Worm (Caenorhabditis elegans) whole organism, young adult: ENCODE results near the gene ZC13.1.
A peak's percentile ranks its signal among the peaks of the same experiment; 100 is the strongest.

Experiments
- B0035.1 ChIP-seq: sonication (generic microtip); optimal IDR thresholded peaks from 2 replicates; lab custom pipeline; 2016; ENCODE audit warnings: missing genetic modification characterization, mild to moderate bottlenecking, missing compliant biosample characterization, missing genotype, missing genetic modification reagents
- F10E7.11 ChIP-seq: sonication (generic microtip); optimal IDR thresholded peaks from 2 replicates; lab custom pipeline; 2017; ENCODE audit warnings: mild to moderate bottlenecking, missing genetic modification characterization, moderate library complexity, missing compliant biosample characterization
- F22D6.2 ChIP-seq: sonication (generic microtip); optimal IDR thresholded peaks from 2 replicates; lab custom pipeline; 2016; ENCODE audit warnings: mild to moderate bottlenecking, missing genetic modification characterization, missing compliant biosample characterization
- F33H1.4 ChIP-seq: fragments of 200-800 bp; sonication (Bioruptor generic); IDR thresholded peaks from 2 replicates; pipeline ENCODE4 v1.3.6; 2022; ENCODE audit warnings: missing genetic modification reagents, missing genetic modification characterization, missing compliant biosample characterization
- F49E8.2 ChIP-seq: sonication (generic microtip); optimal IDR thresholded peaks from 3 replicates; lab custom pipeline; 2017; ENCODE audit warnings: missing genetic modification characterization, mild to moderate bottlenecking, missing compliant biosample characterization, antibody characterized with exemption, moderate library complexity; ENCODE audit not compliant: insufficient read depth
- F52B5.7 ChIP-seq: sonication (generic microtip); optimal IDR thresholded peaks from 2 replicates; lab custom pipeline; 2016; ENCODE audit warnings: mild to moderate bottlenecking, missing genetic modification characterization, missing compliant biosample characterization
- F57C9.4 ChIP-seq: sonication (generic microtip); optimal IDR thresholded peaks from 2 replicates; lab custom pipeline; 2017; ENCODE audit warnings: mild to moderate bottlenecking, missing genetic modification characterization, missing compliant biosample characterization
- Y56A3A.18 ChIP-seq: fragments of 200-800 bp; sonication (Bioruptor generic); IDR thresholded peaks from 2 replicates; pipeline ENCODE4 v1.3.6; 2022; ENCODE audit warnings: missing genetic modification reagents, missing genetic modification characterization, missing compliant biosample characterization
- Y67H2A.10 ChIP-seq: fragments of 200-800 bp; sonication (Bioruptor generic); conservative IDR thresholded peaks from 2 replicates; pipeline ENCODE4 v1.3.6; 2022; ENCODE audit warnings: missing genetic modification reagents, missing genetic modification characterization, missing compliant biosample characterization
- Y79H2A.3 ChIP-seq: fragments of 200-800 bp; sonication (Bioruptor generic); conservative IDR thresholded peaks from 2 replicates; pipeline ENCODE4 v1.3.6; 2022; ENCODE audit warnings: missing genetic modification reagents, missing genetic modification characterization, missing compliant biosample characterization
- ZK185.1 ChIP-seq: sonication (generic microtip); optimal IDR thresholded peaks from 2 replicates; lab custom pipeline; 2016; ENCODE audit warnings: mild to moderate bottlenecking, missing genetic modification characterization, missing compliant biosample characterization; ENCODE audit not compliant: poor library complexity, severe bottlenecking
- attf-3 ChIP-seq: fragments of 200-800 bp; sonication (Bioruptor generic); conservative IDR thresholded peaks from 2 replicates; pipeline ENCODE4 v1.3.6; 2022; ENCODE audit warnings: missing genetic modification reagents, missing genetic modification characterization, missing compliant biosample characterization
- attf-5 ChIP-seq: fragments of 200-800 bp; sonication (Bioruptor generic); optimal IDR thresholded peaks from 2 replicates; lab custom pipeline; 2018; ENCODE audit warnings: mild to moderate bottlenecking, missing genetic modification characterization, missing compliant biosample characterization
- bed-2 ChIP-seq: fragments of 200-800 bp; sonication (Bioruptor generic); IDR thresholded peaks from 2 replicates; pipeline ENCODE4 v1.3.6; 2022; ENCODE audit warnings: missing genetic modification reagents, missing genetic modification characterization, missing compliant biosample characterization
- cebp-1 ChIP-seq, 2 experiments: fragments of 200-800 bp in 1 of 2; sonication (Bioruptor generic) in 1 of 2; sonication (generic microtip) in 1 of 2; IDR thresholded peaks in 1 of 2; optimal IDR thresholded peaks in 1 of 2; 2 replicates each; pipeline versions ENCODE4 v1.3.6 to Lab custom; 2017 to 2022; ENCODE audit warnings: missing compliant biosample characterization in 2 of 2, missing genetic modification characterization in 2 of 2, mild to moderate bottlenecking in 1 of 2, missing genetic modification reagents in 1 of 2, moderate library complexity in 1 of 2
- ceh-100 ChIP-seq: fragments of 200-800 bp; sonication (Bioruptor generic); IDR thresholded peaks from 2 replicates; pipeline ENCODE4 v1.3.6; 2022; ENCODE audit warnings: missing genetic modification reagents, missing genetic modification characterization, missing compliant biosample characterization
- ceh-40 ChIP-seq: fragments of 200-800 bp; sonication (Bioruptor generic); IDR thresholded peaks from 2 replicates; pipeline ENCODE4 v1.3.6; 2022; ENCODE audit warnings: missing genetic modification characterization, missing compliant biosample characterization
- ceh-79 ChIP-seq: sonication (generic microtip); optimal IDR thresholded peaks from 2 replicates; lab custom pipeline; 2017; ENCODE audit warnings: mild to moderate bottlenecking, missing genetic modification characterization, missing compliant biosample characterization
- egl-18 ChIP-seq: fragments of 200-800 bp; sonication (Bioruptor generic); IDR thresholded peaks from 2 replicates; pipeline ENCODE4 v1.3.6; 2022; ENCODE audit warnings: missing genetic modification reagents, missing genetic modification characterization, missing compliant biosample characterization
- egrh-3 ChIP-seq: fragments of 200-800 bp; sonication (Bioruptor generic); IDR thresholded peaks from 2 replicates; pipeline ENCODE4 v1.3.6; 2022; ENCODE audit warnings: missing genetic modification reagents, missing genetic modification characterization, missing compliant biosample characterization
- ets-4 ChIP-seq: fragments of 200-800 bp; sonication (Bioruptor generic); optimal IDR thresholded peaks from 2 replicates; lab custom pipeline; 2018; ENCODE audit warnings: mild to moderate bottlenecking, missing genetic modification characterization, missing compliant biosample characterization
- hmg-1.2 ChIP-seq: fragments of 200-800 bp; sonication (Bioruptor generic); IDR thresholded peaks from 2 replicates; pipeline ENCODE4 v1.3.6; 2022; ENCODE audit warnings: missing genetic modification reagents, missing genetic modification characterization, missing compliant biosample characterization
- hmg-20 ChIP-seq: fragments of 200-800 bp; sonication (Bioruptor generic); IDR thresholded peaks from 2 replicates; pipeline ENCODE4 v1.3.6; 2022; ENCODE audit warnings: missing genetic modification reagents, missing genetic modification characterization, missing compliant biosample characterization
- hsf-1 ChIP-seq: fragments of 200-800 bp; sonication (Bioruptor generic); IDR thresholded peaks from 2 replicates; pipeline ENCODE4 v1.3.6; 2022; ENCODE audit warnings: missing genetic modification reagents, missing genetic modification characterization, missing compliant biosample characterization
- lsy-27 ChIP-seq: sonication (generic microtip); optimal IDR thresholded peaks from 2 replicates; lab custom pipeline; 2017; ENCODE audit warnings: missing genetic modification characterization, mild to moderate bottlenecking, missing compliant biosample characterization, antibody characterized with exemption, missing genotype, borderline replicate concordance; ENCODE audit not compliant: insufficient read depth
- madf-10 ChIP-seq: sonication (generic microtip); optimal IDR thresholded peaks from 2 replicates; lab custom pipeline; 2016; ENCODE audit warnings: mild to moderate bottlenecking, missing genetic modification characterization, missing compliant biosample characterization
- madf-3 ChIP-seq: fragments of 200-800 bp; sonication (Bioruptor generic); IDR thresholded peaks from 2 replicates; pipeline ENCODE4 v1.3.6; 2022; ENCODE audit warnings: missing genetic modification reagents, missing genetic modification characterization, missing compliant biosample characterization
- madf-8 ChIP-seq: fragments of 200-800 bp; sonication (Bioruptor generic); conservative IDR thresholded peaks from 2 replicates; pipeline ENCODE4 v1.3.6; 2022; ENCODE audit warnings: missing genetic modification reagents, missing genetic modification characterization, missing compliant biosample characterization
- mcd-1 ChIP-seq: fragments of 200-800 bp; sonication (Bioruptor generic); IDR thresholded peaks from 2 replicates; pipeline ENCODE4 v1.3.6; 2022; ENCODE audit warnings: missing genetic modification reagents, missing genetic modification characterization, missing compliant biosample characterization
- nhr-27 ChIP-seq: fragments of 200-800 bp; sonication (Bioruptor generic); optimal IDR thresholded peaks from 2 replicates; lab custom pipeline; 2018; ENCODE audit warnings: mild to moderate bottlenecking, missing genetic modification characterization, moderate library complexity, missing compliant biosample characterization
- pha-4 ChIP-seq: fragments of 150-350 bp; sonication (generic microtip); optimal IDR thresholded peaks from 2 replicates; lab custom pipeline; 2014; ENCODE audit warnings: missing biosample characterization, missing genetic modification reagents, missing genetic modification characterization
- rcor-1 ChIP-seq: fragments of 200-800 bp; sonication (Bioruptor generic); IDR thresholded peaks from 2 replicates; pipeline ENCODE4 v1.3.6; 2022; ENCODE audit warnings: missing genetic modification reagents, missing genetic modification characterization, missing compliant biosample characterization
- snpc-1.1 ChIP-seq: sonication (generic microtip); optimal IDR thresholded peaks from 2 replicates; lab custom pipeline; 2017; ENCODE audit warnings: missing genetic modification characterization, mild to moderate bottlenecking, missing compliant biosample characterization, antibody characterized with exemption, moderate library complexity, missing genotype, missing genetic modification reagents; ENCODE audit not compliant: insufficient read depth
- snpc-1.3 ChIP-seq: sonication (generic microtip); optimal IDR thresholded peaks from 2 replicates; lab custom pipeline; 2017; ENCODE audit warnings: missing genetic modification characterization, mild to moderate bottlenecking, missing compliant biosample characterization, antibody characterized with exemption, moderate library complexity, missing genotype, missing genetic modification reagents; ENCODE audit not compliant: insufficient read depth
- snpc-3.4 ChIP-seq: sonication (generic microtip); optimal IDR thresholded peaks from 2 replicates; lab custom pipeline; 2017; ENCODE audit warnings: missing genetic modification characterization, mild to moderate bottlenecking, missing compliant biosample characterization, antibody characterized with exemption, moderate library complexity, missing genotype, missing genetic modification reagents
- snpc-4 ChIP-seq, 5 experiments: fragments of 150-350 bp in 1 of 5; sonication (generic microtip) in 4 of 5; optimal IDR thresholded peaks; 2 replicates each; lab custom pipeline; 2014 to 2018; ENCODE audit warnings: missing genetic modification characterization in 5 of 5, missing biosample characterization in 3 of 5, antibody characterized with exemption in 2 of 5, mild to moderate bottlenecking in 2 of 5, missing compliant biosample characterization in 2 of 5, missing genotype in 2 of 5, moderate library complexity in 2 of 5, missing genetic modification reagents in 1 of 5
- tbp1 ChIP-seq: fragments of 200-800 bp; sonication (Bioruptor generic); optimal IDR thresholded peaks from 2 replicates; lab custom pipeline; 2018; ENCODE audit warnings: mild to moderate bottlenecking, missing genetic modification characterization, missing compliant biosample characterization
- ztf-18 ChIP-seq: sonication (generic microtip); optimal IDR thresholded peaks from 2 replicates; lab custom pipeline; 2016; ENCODE audit warnings: missing genotype, mild to moderate bottlenecking, missing genetic modification characterization, missing compliant biosample characterization
- ztf-22 ChIP-seq: fragments of 200-800 bp; sonication (Bioruptor generic); optimal IDR thresholded peaks from 2 replicates; lab custom pipeline; 2018; ENCODE audit warnings: mild to moderate bottlenecking, missing genetic modification characterization, moderate library complexity, missing compliant biosample characterization
- ztf-3 ChIP-seq: fragments of 200-800 bp; sonication (Bioruptor generic); optimal IDR thresholded peaks from 2 replicates; lab custom pipeline; 2018; ENCODE audit warnings: mild to moderate bottlenecking, missing genetic modification characterization, missing compliant biosample characterization

ZC13.1 gene

DNA sequence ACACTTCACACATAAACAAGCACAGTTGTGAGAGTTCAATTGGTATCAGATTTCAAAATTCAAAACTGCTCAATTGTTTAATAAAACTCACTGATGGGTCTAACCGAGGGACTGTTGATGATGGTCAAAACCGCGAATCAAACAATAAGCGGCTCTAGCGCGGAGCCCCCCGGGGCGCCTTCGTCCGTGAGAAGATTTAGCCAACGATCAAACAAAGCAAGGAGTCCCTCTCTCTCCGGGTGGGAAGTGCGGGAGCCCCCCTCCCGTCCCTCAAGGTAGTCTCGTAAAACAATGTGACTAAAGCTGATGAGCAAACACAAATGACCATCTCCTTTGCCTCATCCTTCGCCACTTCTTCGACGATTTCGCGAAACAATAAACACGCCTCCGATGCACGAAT is 19.4 kb upstream of the ZC13.1 start:
- TF ChIP-seq madf-3 (0 out of 2 replicates have a peak, but pooled peaks have one; percentile 32), nhr-27 (tag; lab: Kevin White, UChicago) (no peak), hsf-1 (GFP tag; lab: Robert Waterston, UW) (0 out of 2 replicates have a peak, but pooled peaks have one; percentile 30), F33H1.4 (no peak), lsy-27 (tag; lab: Kevin White, UChicago) (no peak)

DNA sequence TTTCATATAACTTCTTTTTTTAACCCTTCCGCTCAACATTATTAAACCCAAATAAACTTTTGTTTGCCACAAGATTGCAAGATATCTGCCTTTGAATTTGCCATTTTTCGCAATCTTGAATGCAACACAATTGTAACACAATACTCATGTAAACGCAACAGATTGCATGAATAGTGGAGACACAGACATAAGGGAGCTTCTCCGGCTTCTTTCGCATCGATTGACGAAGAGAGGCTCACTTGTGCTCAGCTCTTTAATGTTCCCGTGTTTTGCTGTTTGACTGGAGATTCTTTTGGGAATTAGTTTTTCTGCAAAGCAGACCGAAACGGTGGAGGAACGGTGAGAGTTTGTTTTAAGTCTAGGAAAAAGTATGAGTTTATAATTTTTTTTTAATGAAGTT is 17.6 kb upstream of the ZC13.1 start, which contains the start of gene F56F10.2:
TSS of gene F56F10.2 (plus strand) at position 215 of the 400 bp plus-strand sequence.
- no peak for TF ChIP-seq hmg-1.2 (GFP tag; lab: Robert Waterston, UW)
- no peak for TF ChIP-seq attf-3
- no peak for TF ChIP-seq ets-4 (GFP tag; lab: Kevin White, UChicago)
- no peak for TF ChIP-seq pha-4 (tag; lab: Kevin White, UChicago)
- no peak for TF ChIP-seq egl-18 (GFP tag; lab: Robert Waterston, UW)
- TF ChIP-seq snpc-4 (GFP tag; optimal IDR thresholded peaks at IDR 0.05; lab: Kevin White, UChicago), result no peak
- no peak for TF ChIP-seq snpc-4 (tag; optimal IDR thresholded peaks at IDR 0.05; lab: Kevin White, UChicago)
- no peak for TF ChIP-seq F49E8.2 (tag; lab: Kevin White, UChicago)
- TF ChIP-seq cebp-1 (GFP tag; IDR thresholded peaks at IDR 0.05; lab: Robert Waterston, UW), result no peak
- no peak for TF ChIP-seq cebp-1 (tag; optimal IDR thresholded peaks at IDR 0.05; lab: Kevin White, UChicago)
- no peak for TF ChIP-seq F22D6.2
- TF ChIP-seq attf-5, result no peak
- TF ChIP-seq madf-10 (tag; lab: Kevin White, UChicago), result no peak
- TF ChIP-seq F57C9.4 (tag; lab: Kevin White, UChicago), result no peak
- no peak for TF ChIP-seq snpc-3.4 (tag; lab: Kevin White, UChicago)
- TF ChIP-seq ZK185.1 (tag; lab: Kevin White, UChicago), result no peak

ce11 chrX:861378-861777 is 15.7 kb upstream of the ZC13.1 start:
- TF ChIP-seq egrh-3 (GFP tag; lab: Robert Waterston, UW) (no peak), Y67H2A.10 (no peak), B0035.1 (no peak), ztf-22 (GFP tag; lab: Kevin White, UChicago) (no peak), ceh-79 (no peak), ceh-40 (GFP tag; lab: Robert Waterston, UW) (no peak), Y79H2A.3 (GFP tag; lab: Robert Waterston, UW) (no peak), hmg-20 (no peak), ZK185.1 (tag; lab: Kevin White, UChicago) (no peak), madf-10 (tag; lab: Kevin White, UChicago) (no peak), madf-8 (GFP tag; lab: Robert Waterston, UW) (no peak)
- TF ChIP-seq, all 124 proteins: peak for 0

ce11 chrX:863478-863877 is 13.6 kb upstream of the ZC13.1 start, which contains the start of gene cdo-1:
cdo-1 (minus strand) TSS chrX:863578.
- TF ChIP-seq madf-8 (GFP tag; lab: Robert Waterston, UW) (no peak), mcd-1 (GFP tag; lab: Robert Waterston, UW) (no peak), Y56A3A.18 (no peak), ztf-18 (tag; lab: Kevin White, UChicago) (no peak), ceh-100 (GFP tag; lab: Robert Waterston, UW) (no peak), egl-18 (GFP tag; lab: Robert Waterston, UW) (no peak), snpc-1.3 (tag; lab: Kevin White, UChicago) (no peak), snpc-1.1 (no peak), bed-2 (GFP tag; lab: Robert Waterston, UW) (no peak), F52B5.7 (tag; lab: Kevin White, UChicago) (no peak), F10E7.11 (no peak), ztf-3 (no peak), rcor-1 (GFP tag; lab: Robert Waterston, UW) (no peak), F22D6.2 (no peak), tbp1 (GFP tag; lab: Kevin White, UChicago) (no peak), attf-3 (no peak), snpc-4 (GFP tag; optimal IDR thresholded peaks at IDR 0.05; lab: Kevin White, UChicago) (no peak), snpc-4 (tag; optimal IDR thresholded peaks at IDR 0.05; lab: Kevin White, UChicago) (no peak), Y67H2A.10 (no peak)
